ENCODE assay signal across 1 fruit fly cellular context in genomic region chr3L:17948643-17949506, dm6.
TF ChIP-seq lines count a peak whose summit lies in the region.

No protein-coding gene starts in this region.

TF ChIP-seq in whole organism, embryonic, 481 proteins besides CTCF, POLR2A, EP300 and RAD21 (continued from another document and continues in another):
- TF ChIP-seq Jarid2 (GFP tag; optimal IDR thresholded peaks at IDR 0.05; lab: Kevin White, UChicago) (no peak), ato (GFP tag; IDR thresholded peaks at IDR 0.05; lab: Robert Waterston, UW; ENCODE audit: partially characterized antibody) (no peak), peb (GFP tag; IDR thresholded peaks at IDR 0.05; lab: Robert Waterston, UW) (no peak), zf30C (GFP tag; optimal IDR thresholded peaks at IDR 0.05; lab: Kevin White, UChicago) (no peak), CrebB (tag; optimal IDR thresholded peaks at IDR 0.05; lab: Kevin White, UChicago) (no peak), odd (GFP tag; optimal IDR thresholded peaks at IDR 0.05; lab: Kevin White, UChicago) (no peak), CG18262 (tag; optimal IDR thresholded peaks at IDR 0.05; lab: Kevin White, UChicago) (no peak), D19A (tag; optimal IDR thresholded peaks at IDR 0.05; lab: Kevin White, UChicago) (no peak), unpg (GFP tag; optimal IDR thresholded peaks at IDR 0.05; lab: Kevin White, UChicago) (no peak), nmo (GFP tag; optimal IDR thresholded peaks at IDR 0.05; lab: Kevin White, UChicago) (no peak), tup (GFP tag; optimal IDR thresholded peaks at IDR 0.05; lab: Kevin White, UChicago) (no peak), Oli (tag; optimal IDR thresholded peaks at IDR 0.05; lab: Kevin White, UChicago) (no peak), hb (GFP tag; IDR thresholded peaks at IDR 0.05; lab: Robert Waterston, UW; ENCODE audit: partially characterized antibody) (no peak), sima (GFP tag; optimal IDR thresholded peaks at IDR 0.05; lab: Kevin White, UChicago) (no peak), CG2875 (GFP tag; optimal IDR thresholded peaks at IDR 0.05; lab: Kevin White, UChicago) (no peak), CG4404 (GFP tag; IDR thresholded peaks at IDR 0.05; lab: Robert Waterston, UW) (no peak), CG4617 (GFP tag; optimal IDR thresholded peaks at IDR 0.05; lab: Kevin White, UChicago; ENCODE audit: borderline replicate concordance) (no peak), CG12071 (GFP tag; optimal IDR thresholded peaks at IDR 0.05; lab: Kevin White, UChicago) (no peak), CG18619 (GFP tag; optimal IDR thresholded peaks at IDR 0.05; lab: Kevin White, UChicago) (peak; percentile 22), jigr1 (GFP tag; IDR thresholded peaks at IDR 0.05; lab: Robert Waterston, UW) (no peak), GATAe (GFP tag; conservative IDR thresholded peaks at IDR 0.05; lab: Robert Waterston, UW) (0 out of 2 replicates have a peak, but pooled peaks have one; percentile 11), CG14014 (GFP tag; IDR thresholded peaks at IDR 0.05; lab: Robert Waterston, UW) (peak; percentile 15; the same call in 1 of the 2 replicates), Hr39 (optimal IDR thresholded peaks at IDR 0.05; lab: Kevin White, UChicago) (peak; percentile 64), HLH4C (GFP tag; IDR thresholded peaks at IDR 0.05; lab: Robert Waterston, UW; ENCODE audit: partially characterized antibody) (no peak), CG12942 (GFP tag; optimal IDR thresholded peaks at IDR 0.05; lab: Kevin White, UChicago) (no peak), Blimp-1 (GFP tag; optimal IDR thresholded peaks at IDR 0.05; lab: Kevin White, UChicago) (peak; percentile 37), CG32767 (GFP tag; IDR thresholded peaks at IDR 0.05; lab: Robert Waterston, UW) (no peak), CG4730 (GFP tag; IDR thresholded peaks at IDR 0.05; lab: Robert Waterston, UW) (no peak), Xrp1 (GFP tag; IDR thresholded peaks at IDR 0.05; lab: Robert Waterston, UW) (0 out of 2 replicates have a peak, but pooled peaks have one; percentile 20), mld (GFP tag; IDR thresholded peaks at IDR 0.05; lab: Robert Waterston, UW; ENCODE audit: partially characterized antibody) (no peak), Spps (tag; optimal IDR thresholded peaks at IDR 0.05; lab: Kevin White, UChicago) (no peak), Dip2 (GFP tag; IDR thresholded peaks at IDR 0.05; lab: Robert Waterston, UW) (no peak), CG13624 (GFP tag; optimal IDR thresholded peaks at IDR 0.05; lab: Kevin White, UChicago) (no peak), HHEX (GFP tag; optimal IDR thresholded peaks at IDR 0.05; lab: Kevin White, UChicago) (no peak), CG15479 (GFP tag; optimal IDR thresholded peaks at IDR 0.05; lab: Kevin White, UChicago) (no peak), br (optimal IDR thresholded peaks at IDR 0.05; lab: Kevin White, UChicago) (no peak), toy (GFP tag; IDR thresholded peaks at IDR 0.05; lab: Robert Waterston, UW) (peak; percentile 59; the same call in 1 of the 2 replicates), hth (optimal IDR thresholded peaks at IDR 0.05; lab: Kevin White, UChicago) (no peak), Hey (tag; optimal IDR thresholded peaks at IDR 0.05; lab: Kevin White, UChicago) (peak; percentile 78), ewg (GFP tag; optimal IDR thresholded peaks at IDR 0.05; lab: Kevin White, UChicago) (peak; percentile 94), CG3847 (GFP tag; IDR thresholded peaks at IDR 0.05; lab: Robert Waterston, UW) (no peak), CG12104 (GFP tag; optimal IDR thresholded peaks at IDR 0.05; lab: Kevin White, UChicago) (no peak), MTF-1 (GFP tag; optimal IDR thresholded peaks at IDR 0.05; lab: Kevin White, UChicago; ENCODE audit: borderline replicate concordance) (no peak), kay (GFP tag; optimal IDR thresholded peaks at IDR 0.05; lab: Kevin White, UChicago) (no peak), CG12299 (tag; optimal IDR thresholded peaks at IDR 0.05; lab: Kevin White, UChicago) (no peak), CG10267 (tag; optimal IDR thresholded peaks at IDR 0.05; lab: Kevin White, UChicago) (no peak), Tbp (GFP tag; optimal IDR thresholded peaks at IDR 0.05; lab: Kevin White, UChicago) (no peak), CG3838 (GFP tag; optimal IDR thresholded peaks at IDR 0.05; lab: Kevin White, UChicago) (no peak), CG1792 (GFP tag; optimal IDR thresholded peaks at IDR 0.05; lab: Kevin White, UChicago) (no peak), CG12236 (GFP tag; optimal IDR thresholded peaks at IDR 0.05; lab: Kevin White, UChicago) (no peak), CG6683 (GFP tag; optimal IDR thresholded peaks at IDR 0.05; lab: Kevin White, UChicago) (no peak), pho (GFP tag; optimal IDR thresholded peaks at IDR 0.05; lab: Kevin White, UChicago) (peak; percentile 47), CG33557 (GFP tag; optimal IDR thresholded peaks at IDR 0.05; lab: Kevin White, UChicago) (peak; percentile 5), CG1529 (GFP tag; optimal IDR thresholded peaks at IDR 0.05; lab: Kevin White, UChicago) (no peak), z (GFP tag; IDR thresholded peaks at IDR 0.05; lab: Robert Waterston, UW) (peak; percentile 68; the same call in 2 of the 3 replicates), Lpt (GFP tag; optimal IDR thresholded peaks at IDR 0.05; lab: Kevin White, UChicago) (no peak), CG2712 (tag; optimal IDR thresholded peaks at IDR 0.05; lab: Kevin White, UChicago) (no peak), CG8924 (tag; optimal IDR thresholded peaks at IDR 0.05; lab: Kevin White, UChicago) (no peak), Fer2 (tag; optimal IDR thresholded peaks at IDR 0.05; lab: Kevin White, UChicago) (no peak), sob (GFP tag; IDR thresholded peaks at IDR 0.05; lab: Robert Waterston, UW) (peak; percentile 69; the same call in 1 of the 2 replicates), vnd (GFP tag; IDR thresholded peaks at IDR 0.05; lab: Robert Waterston, UW; ENCODE audit: partially characterized antibody) (peak; percentile 43; the same call in 1 of the 3 replicates), ems (GFP tag; optimal IDR thresholded peaks at IDR 0.05; lab: Kevin White, UChicago) (no peak), danr (GFP tag; IDR thresholded peaks at IDR 0.05; lab: Robert Waterston, UW) (no peak), dimm (GFP tag; IDR thresholded peaks at IDR 0.05; lab: Robert Waterston, UW) (no peak), gfzf (GFP tag; optimal IDR thresholded peaks at IDR 0.05; lab: Kevin White, UChicago) (no peak), Gug (GFP tag; IDR thresholded peaks at IDR 0.05; lab: Robert Waterston, UW) (peak; percentile 13; the same call in 1 of the 4 replicates), CG9817 (tag; optimal IDR thresholded peaks at IDR 0.05; lab: Kevin White, UChicago) (no peak), nerfin-1 (tag; optimal IDR thresholded peaks at IDR 0.05; lab: Kevin White, UChicago) (no peak), eve (GFP tag; optimal IDR thresholded peaks at IDR 0.05; lab: Kevin White, UChicago) (no peak), so (GFP tag; IDR thresholded peaks at IDR 0.05; lab: Robert Waterston, UW) (no peak), vfl (GFP tag; optimal IDR thresholded peaks at IDR 0.05; lab: Kevin White, UChicago) (no peak), Nf-YB (GFP tag; optimal IDR thresholded peaks at IDR 0.05; lab: Kevin White, UChicago) (no peak), sr (GFP tag; IDR thresholded peaks at IDR 0.05; lab: Robert Waterston, UW) (no peak), tgo (GFP tag; IDR thresholded peaks at IDR 0.05; lab: Robert Waterston, UW) (no peak; the same call in 2 of the 3 replicates), zen (tag; optimal IDR thresholded peaks at IDR 0.05; lab: Kevin White, UChicago) (no peak), Atf6 (GFP tag; IDR thresholded peaks at IDR 0.05; lab: Robert Waterston, UW) (peak; percentile 67; the same call in 1 of the 2 replicates), croc (GFP tag; conservative IDR thresholded peaks at IDR 0.05; lab: Robert Waterston, UW) (no peak), Max (GFP tag; optimal IDR thresholded peaks at IDR 0.05; lab: Kevin White, UChicago) (no peak), sisA (GFP tag; IDR thresholded peaks at IDR 0.05; lab: Robert Waterston, UW) (no peak), sd (tag; optimal IDR thresholded peaks at IDR 0.05; lab: Kevin White, UChicago) (peak; percentile 88), CG6654 (GFP tag; optimal IDR thresholded peaks at IDR 0.05; lab: Kevin White, UChicago) (no peak), CG14441 (GFP tag; IDR thresholded peaks at IDR 0.05; lab: Robert Waterston, UW) (no peak), Ada2b (GFP tag; IDR thresholded peaks at IDR 0.05; lab: Robert Waterston, UW) (peak; percentile 31; the same call in 1 of the 2 replicates), dmrt99B (tag; optimal IDR thresholded peaks at IDR 0.05; lab: Kevin White, UChicago) (no peak), chinmo (GFP tag; IDR thresholded peaks at IDR 0.05; lab: Robert Waterston, UW; ENCODE audit: partially characterized antibody) (peak; percentile 96), CG9876 (GFP tag; optimal IDR thresholded peaks at IDR 0.05; lab: Kevin White, UChicago) (no peak), CG3163 (GFP tag; optimal IDR thresholded peaks at IDR 0.05; lab: Kevin White, UChicago) (no peak), aop (GFP tag; IDR thresholded peaks at IDR 0.05; lab: Robert Waterston, UW) (no peak), CG16813 (GFP tag; IDR thresholded peaks at IDR 0.05; lab: Robert Waterston, UW; ENCODE audit: partially characterized antibody) (no peak), otp (GFP tag; IDR thresholded peaks at IDR 0.05; lab: Robert Waterston, UW) (peak; percentile 77), lilli (GFP tag; optimal IDR thresholded peaks at IDR 0.05; lab: Kevin White, UChicago) (peak; percentile 34), chif (GFP tag; optimal IDR thresholded peaks at IDR 0.05; lab: Kevin White, UChicago) (no peak), CG3726 (GFP tag; IDR thresholded peaks at IDR 0.05; lab: Robert Waterston, UW) (no peak), ind (GFP tag; optimal IDR thresholded peaks at IDR 0.05; lab: Kevin White, UChicago) (no peak), CG7357 (GFP tag; IDR thresholded peaks at IDR 0.05; lab: Robert Waterston, UW) (no peak), inv (GFP tag; IDR thresholded peaks at IDR 0.05; lab: Robert Waterston, UW; ENCODE audit: partially characterized antibody) (peak; percentile 7; the same call in 1 of the 2 replicates), CG31441 (GFP tag; IDR thresholded peaks at IDR 0.05; lab: Robert Waterston, UW) (no peak), shn (GFP tag; optimal IDR thresholded peaks at IDR 0.05; lab: Kevin White, UChicago) (no peak), unc-4 (GFP tag; IDR thresholded peaks at IDR 0.05; lab: Robert Waterston, UW; ENCODE audit: partially characterized antibody) (no peak), CG10979 (tag; optimal IDR thresholded peaks at IDR 0.05; lab: Kevin White, UChicago) (no peak), Opbp (GFP tag; IDR thresholded peaks at IDR 0.05; lab: Robert Waterston, UW; ENCODE audit: partially characterized antibody) (peak; percentile 26; the same call in 1 of the 3 replicates), jing (GFP tag; optimal IDR thresholded peaks at IDR 0.05; lab: Kevin White, UChicago) (no peak), CG7987 (GFP tag; optimal IDR thresholded peaks at IDR 0.05; lab: Kevin White, UChicago) (peak; percentile 66), ac (GFP tag; optimal IDR thresholded peaks at IDR 0.05; lab: Kevin White, UChicago) (no peak), CG18599 (GFP tag; optimal IDR thresholded peaks at IDR 0.05; lab: Kevin White, UChicago) (peak; percentile 48), Chrac-16 (GFP tag; optimal IDR thresholded peaks at IDR 0.05; lab: Kevin White, UChicago) (no peak), CG7963 (GFP tag; IDR thresholded peaks at IDR 0.05; lab: Robert Waterston, UW; ENCODE audit: partially characterized antibody) (no peak), maf-S (GFP tag; optimal IDR thresholded peaks at IDR 0.05; lab: Kevin White, UChicago) (no peak), CG8359 (GFP tag; optimal IDR thresholded peaks at IDR 0.05; lab: Kevin White, UChicago; ENCODE audit: borderline replicate concordance) (no peak), HLHmδ (GFP tag; optimal IDR thresholded peaks at IDR 0.05; lab: Kevin White, UChicago) (peak; percentile 47), CG17802 (tag; optimal IDR thresholded peaks at IDR 0.05; lab: Kevin White, UChicago) (no peak), Asciz (GFP tag; optimal IDR thresholded peaks at IDR 0.05; lab: Kevin White, UChicago) (no peak), CG2202 (tag; optimal IDR thresholded peaks at IDR 0.05; lab: Kevin White, UChicago) (no peak), Aef1 (GFP tag; IDR thresholded peaks at IDR 0.05; lab: Robert Waterston, UW) (no peak), CG9437 (GFP tag; optimal IDR thresholded peaks at IDR 0.05; lab: Kevin White, UChicago) (no peak), TFAM (GFP tag; optimal IDR thresholded peaks at IDR 0.05; lab: Kevin White, UChicago) (no peak), CG7786 (GFP tag; optimal IDR thresholded peaks at IDR 0.05; lab: Kevin White, UChicago) (no peak), CG12769 (tag; optimal IDR thresholded peaks at IDR 0.05; lab: Kevin White, UChicago) (peak; percentile 86), CG6272 (GFP tag; IDR thresholded peaks at IDR 0.05; lab: Robert Waterston, UW) (0 out of 2 replicates have a peak, but pooled peaks have one; percentile 27), CG15011 (GFP tag; optimal IDR thresholded peaks at IDR 0.05; lab: Kevin White, UChicago) (no peak), crol (GFP tag; IDR thresholded peaks at IDR 0.05; lab: Robert Waterston, UW) (peak; percentile 99), CG12155 (GFP tag; optimal IDR thresholded peaks at IDR 0.05; lab: Kevin White, UChicago) (no peak), CG8765 (GFP tag; IDR thresholded peaks at IDR 0.05; lab: Robert Waterston, UW) (peak; percentile 59; the same call in 1 of the 2 replicates), Eip74EF (GFP tag; optimal IDR thresholded peaks at IDR 0.05; lab: Kevin White, UChicago) (no peak), CG31365 (tag; optimal IDR thresholded peaks at IDR 0.05; lab: Kevin White, UChicago) (no peak), CG17359 (tag; optimal IDR thresholded peaks at IDR 0.05; lab: Kevin White, UChicago) (no peak), fd64A (GFP tag; optimal IDR thresholded peaks at IDR 0.05; lab: Kevin White, UChicago) (no peak), trh (GFP tag; optimal IDR thresholded peaks at IDR 0.05; lab: Kevin White, UChicago) (no peak), dmrt11E (tag; optimal IDR thresholded peaks at IDR 0.05; lab: Kevin White, UChicago) (no peak), CG7745 (tag; optimal IDR thresholded peaks at IDR 0.05; lab: Kevin White, UChicago) (no peak), Hr3 (GFP tag; optimal IDR thresholded peaks at IDR 0.05; lab: Kevin White, UChicago) (no peak), CG12659 (GFP tag; optimal IDR thresholded peaks at IDR 0.05; lab: Kevin White, UChicago) (no peak), CG17328 (GFP tag; IDR thresholded peaks at IDR 0.05; lab: Robert Waterston, UW) (no peak), CG16863 (GFP tag; optimal IDR thresholded peaks at IDR 0.05; lab: Kevin White, UChicago) (no peak)
